Fruit fly (Drosophila melanogaster): ENCODE measurements around the gene Muc26B.

Muc26B gene

DNA sequence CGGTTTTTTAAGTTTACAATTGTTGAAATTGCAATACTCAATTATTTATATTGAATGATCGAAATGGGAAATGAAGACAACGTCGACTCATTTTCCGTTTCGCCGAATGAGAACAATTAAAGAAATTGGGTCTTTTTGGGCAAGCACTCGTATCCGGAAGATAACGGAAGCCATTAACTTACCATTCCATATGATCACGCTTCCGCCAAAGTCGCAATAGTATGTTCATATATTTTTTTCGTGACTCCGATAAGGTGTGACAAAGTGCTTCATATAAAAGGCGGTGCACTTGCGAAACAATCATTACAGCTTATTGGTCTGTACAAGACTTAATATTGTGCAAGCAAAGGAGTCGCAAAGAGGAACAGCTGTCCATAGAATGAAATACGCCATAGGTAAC, at the start of gene Muc26B:
Muc26B (plus strand) TSS at position 301 of the 400 bp plus-strand sequence.
- TF ChIP-seq topi (GFP tag; optimal IDR thresholded peaks at IDR 0.05): no peak
- no peak for TF ChIP-seq svp (GFP tag)
- TF ChIP-seq cyc (GFP tag; optimal IDR thresholded peaks at IDR 0.05): no peak
- no peak for TF ChIP-seq CG1621 (tag; optimal IDR thresholded peaks at IDR 0.05)
- no peak for TF ChIP-seq fd85E (GFP tag; optimal IDR thresholded peaks at IDR 0.05)
- no peak for TF ChIP-seq vri (GFP tag; optimal IDR thresholded peaks at IDR 0.05)
- TF ChIP-seq salr (GFP tag; optimal IDR thresholded peaks at IDR 0.05): no peak
- TF ChIP-seq fkh (GFP tag; optimal IDR thresholded peaks at IDR 0.05): no peak
- no peak for TF ChIP-seq Met (GFP tag; optimal IDR thresholded peaks at IDR 0.05)
- TF ChIP-seq OdsH (GFP tag; optimal IDR thresholded peaks at IDR 0.05): no peak
- TF ChIP-seq dsx (GFP tag; optimal IDR thresholded peaks at IDR 0.05; ENCODE audit: poor library complexity, severe bottlenecking): no peak
- TF ChIP-seq Eip78C (GFP tag): no peak
- TF ChIP-seq Hr4 (GFP tag; optimal IDR thresholded peaks at IDR 0.05): no peak
- TF ChIP-seq achi (GFP tag; optimal IDR thresholded peaks at IDR 0.05): no peak
- TF ChIP-seq Gug (GFP tag; IDR thresholded peaks at IDR 0.05): no peak
- TF ChIP-seq CG8319 (GFP tag; optimal IDR thresholded peaks at IDR 0.05): no peak
- TF ChIP-seq CG10669 (GFP tag; optimal IDR thresholded peaks at IDR 0.05): no peak
- no peak for TF ChIP-seq CG32006 (GFP tag; optimal IDR thresholded peaks at IDR 0.05)
- no peak for TF ChIP-seq Sox14 (GFP tag; optimal IDR thresholded peaks at IDR 0.05)

DNA sequence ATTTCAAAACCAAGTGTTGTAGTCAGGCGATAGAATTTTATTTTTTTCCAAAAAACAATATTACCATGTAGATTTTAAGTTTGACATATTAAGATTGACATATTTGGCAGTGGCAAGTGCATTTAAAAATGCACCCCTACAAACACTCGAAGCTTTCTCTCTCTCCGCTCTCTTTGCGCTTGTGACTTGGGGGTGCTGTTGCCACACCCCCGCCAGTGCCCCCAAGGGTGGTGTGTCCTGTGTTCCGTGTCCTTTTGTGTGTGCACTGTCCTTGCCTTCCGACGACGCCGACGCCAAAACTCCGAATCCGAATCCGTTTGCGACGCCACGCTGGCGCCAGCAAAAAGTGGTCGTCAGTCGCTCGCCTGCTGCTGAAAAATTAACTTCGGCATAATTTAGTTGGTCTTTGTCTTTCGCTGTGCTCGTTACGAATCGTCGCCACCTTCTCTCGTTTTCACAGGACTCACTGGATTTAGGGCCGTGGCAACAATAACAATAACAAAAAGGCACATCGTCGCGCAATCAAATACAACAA, 42.4 kb upstream of the Muc26B start:
- TF ChIP-seq vri (GFP tag; optimal IDR thresholded peaks at IDR 0.05) (no peak), Blimp-1 (GFP tag; optimal IDR thresholded peaks at IDR 0.05) (no peak), Lpt (GFP tag; optimal IDR thresholded peaks at IDR 0.05) (no peak), svp (GFP tag) (peak; percentile 2)

DNA sequence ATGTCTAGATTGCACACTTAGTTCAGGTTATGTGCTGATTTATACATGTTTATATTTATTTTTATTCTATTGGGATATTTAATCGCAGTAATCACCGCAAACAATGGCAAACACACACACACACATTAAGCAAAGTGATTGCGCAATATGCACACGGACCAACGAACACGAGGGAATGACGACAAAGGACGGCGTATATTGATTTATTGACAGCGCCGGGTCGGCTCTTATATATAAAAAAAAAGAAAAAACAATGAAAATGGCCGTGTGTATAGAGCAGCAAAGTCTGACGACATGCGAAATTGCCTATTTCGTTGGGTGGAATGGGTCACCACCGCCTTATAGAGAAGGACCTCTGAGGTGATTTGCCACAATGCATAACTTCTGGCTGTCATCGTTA, 41.0 kb upstream of the Muc26B start:
- TF ChIP-seq cyc (GFP tag; optimal IDR thresholded peaks at IDR 0.05): no peak
- peak; percentile 28 for TF ChIP-seq svp (GFP tag)

DNA sequence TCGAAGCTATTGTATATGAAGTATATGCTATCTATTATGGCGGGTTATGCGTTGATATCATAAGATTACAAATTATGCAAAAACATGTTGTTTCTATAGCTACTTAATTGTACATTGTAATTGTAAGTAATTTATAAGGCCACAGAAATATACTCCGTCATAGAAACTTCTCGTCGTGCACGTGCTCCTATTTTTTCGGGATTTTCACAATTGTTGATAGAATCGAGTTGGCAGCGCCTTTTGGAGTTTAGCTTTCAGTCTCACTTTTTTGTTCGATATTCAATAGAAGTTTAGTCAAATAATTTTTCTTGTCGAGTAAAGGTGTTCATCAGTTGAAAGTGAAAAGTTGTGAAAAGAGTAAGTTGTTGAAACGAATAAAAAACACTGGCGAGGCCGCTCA, 33.6 kb upstream of the Muc26B start, which contains the start of gene CG31642:
CG31642 (plus strand) TSS at position 301 of the 400 bp plus-strand sequence.
- TF ChIP-seq CG1621 (tag; optimal IDR thresholded peaks at IDR 0.05) (no peak), CG3919 (GFP tag; optimal IDR thresholded peaks at IDR 0.05) (no peak), Eip93F (GFP tag; optimal IDR thresholded peaks at IDR 0.05) (no peak)

DNA sequence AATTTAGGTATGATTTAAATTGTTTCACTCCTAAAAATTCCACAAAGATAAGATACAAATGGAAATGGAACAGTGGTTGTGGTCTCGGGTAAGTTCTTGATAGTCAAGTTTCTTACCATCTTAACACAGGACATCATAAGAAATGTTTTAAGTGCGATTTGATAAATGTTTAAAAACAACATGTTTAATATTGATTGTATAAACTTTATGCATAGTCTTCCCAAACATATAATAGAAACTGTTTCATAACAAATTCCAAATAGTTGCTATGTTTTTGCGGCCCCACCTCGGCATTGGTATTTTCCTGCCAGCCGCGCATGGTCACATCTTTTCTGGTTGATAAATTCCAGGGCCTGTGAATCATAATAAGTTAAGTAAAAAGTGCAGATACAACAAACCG, 27.0 kb upstream of the Muc26B start, which contains the start of gene Arpc4:
Arpc4 (plus strand) TSS at position 318 of the 400 bp plus-strand sequence.
- TF ChIP-seq CG11902 (GFP tag; optimal IDR thresholded peaks at IDR 0.05) (no peak), Sox14 (GFP tag; optimal IDR thresholded peaks at IDR 0.05) (peak; percentile 67), OdsH (GFP tag; optimal IDR thresholded peaks at IDR 0.05) (no peak), Gug (GFP tag; IDR thresholded peaks at IDR 0.05) (no peak), CG16779 (tag; optimal IDR thresholded peaks at IDR 0.05) (no peak), CG6808 (GFP tag; optimal IDR thresholded peaks at IDR 0.05) (no peak), CG8632 (GFP tag; optimal IDR thresholded peaks at IDR 0.05) (no peak), Hr39 (GFP tag; optimal IDR thresholded peaks at IDR 0.05) (peak; percentile 60), CG15336 (GFP tag; IDR thresholded peaks at IDR 0.05) (no peak; the same call in 1 of the 2 replicates), dsx (GFP tag; optimal IDR thresholded peaks at IDR 0.05; ENCODE audit: poor library complexity, severe bottlenecking) (no peak), esn (GFP tag; optimal IDR thresholded peaks at IDR 0.05) (peak; percentile 70), cyc (GFP tag; optimal IDR thresholded peaks at IDR 0.05) (peak; percentile 48), CG6276 (GFP tag; optimal IDR thresholded peaks at IDR 0.05) (no peak), Ets21C (GFP tag; optimal IDR thresholded peaks at IDR 0.05) (peak; percentile 46), Hr38 (GFP tag; optimal IDR thresholded peaks at IDR 0.05) (no peak), dac (GFP tag; optimal IDR thresholded peaks at IDR 0.05) (no peak), Eip75B (GFP tag; optimal IDR thresholded peaks at IDR 0.05) (peak; percentile 57), CG4318 (GFP tag; optimal IDR thresholded peaks at IDR 0.05) (no peak), ss (GFP tag; optimal IDR thresholded peaks at IDR 0.05) (no peak), CG11762 (GFP tag; optimal IDR thresholded peaks at IDR 0.05; ENCODE audit: insufficient read depth) (no peak), fkh (GFP tag; optimal IDR thresholded peaks at IDR 0.05) (no peak), CG6854 (GFP tag; optimal IDR thresholded peaks at IDR 0.05) (no peak), CG32006 (GFP tag; optimal IDR thresholded peaks at IDR 0.05) (no peak), acj6 (GFP tag; optimal IDR thresholded peaks at IDR 0.05) (peak; percentile 40), fd85E (GFP tag; optimal IDR thresholded peaks at IDR 0.05) (no peak), CG1621 (tag; optimal IDR thresholded peaks at IDR 0.05) (no peak), Smox (GFP tag; optimal IDR thresholded peaks at IDR 0.05) (peak; percentile 58), Hr4 (GFP tag; optimal IDR thresholded peaks at IDR 0.05) (peak; percentile 49), achi (GFP tag; optimal IDR thresholded peaks at IDR 0.05) (no peak), CG8119 (GFP tag; IDR thresholded peaks at IDR 0.05) (0 out of 3 replicates have a peak, but pooled peaks have one; percentile 27)

All from whole organism, prepupa.